Worm (Caenorhabditis elegans): ENCODE data around the gene EEED8.15.

- TF ChIP-seq dao-5 (tag; optimal IDR thresholded peaks at IDR 0.05): no peak
- no peak for TF ChIP-seq him-1 (tag; optimal IDR thresholded peaks at IDR 0.05)
- TF ChIP-seq W03F9.2 (tag; optimal IDR thresholded peaks at IDR 0.05): no peak
These were observed 40.8 kb upstream of the EEED8.15 start for ce11 chrII:5378239-5378521.
